Worm (Caenorhabditis elegans) whole organism, late embryonic: Measurements from ENCODE around the gene B0563.1.

Source experiments
- F13H6.1 ChIP-seq: sonication (generic microtip); optimal IDR thresholded peaks from 2 replicates; lab custom pipeline; 2016; ENCODE audit warnings: missing genetic modification characterization, missing compliant biosample characterization
- T23F11.4 ChIP-seq: fragments of 200-800 bp; sonication (Bioruptor generic); optimal IDR thresholded peaks from 2 replicates; lab custom pipeline; 2018; ENCODE audit warnings: mild to moderate bottlenecking, missing genetic modification characterization, missing compliant biosample characterization
- ama-1 ChIP-seq: fragments of 150-350 bp; optimal IDR thresholded peaks from 2 replicates; lab custom pipeline; 2014
- ceh-24 ChIP-seq: sonication (generic microtip); optimal IDR thresholded peaks from 2 replicates; lab custom pipeline; 2016; ENCODE audit warnings: mild to moderate bottlenecking, missing genetic modification characterization, missing compliant biosample characterization
- ets-4 ChIP-seq: sonication (generic microtip); optimal IDR thresholded peaks from 2 replicates; lab custom pipeline; 2016; ENCODE audit warnings: missing genetic modification characterization, missing compliant biosample characterization
- fkh-10 ChIP-seq: fragments of 150-350 bp; optimal IDR thresholded peaks from 2 replicates; lab custom pipeline; 2014; ENCODE audit warnings: missing biosample characterization, missing genetic modification reagents, missing genetic modification characterization
- hlh-15 ChIP-seq: sonication (generic microtip); optimal IDR thresholded peaks from 2 replicates; lab custom pipeline; 2016; ENCODE audit warnings: missing genetic modification characterization, missing compliant biosample characterization
- pqm-1 ChIP-seq: sonication (generic microtip); optimal IDR thresholded peaks from 2 replicates; lab custom pipeline; 2016; ENCODE audit warnings: missing genetic modification characterization, missing compliant biosample characterization
- sox-2 ChIP-seq: fragments of 200-800 bp; sonication (Bioruptor generic); IDR thresholded peaks from 2 replicates; pipeline ENCODE4 v1.3.6; 2022; ENCODE audit warnings: missing genetic modification reagents, missing genetic modification characterization, missing compliant biosample characterization
- unc-86 ChIP-seq: sonication (generic microtip); optimal IDR thresholded peaks from 2 replicates; lab custom pipeline; 2016; ENCODE audit warnings: missing genetic modification characterization, missing compliant biosample characterization

DNA sequence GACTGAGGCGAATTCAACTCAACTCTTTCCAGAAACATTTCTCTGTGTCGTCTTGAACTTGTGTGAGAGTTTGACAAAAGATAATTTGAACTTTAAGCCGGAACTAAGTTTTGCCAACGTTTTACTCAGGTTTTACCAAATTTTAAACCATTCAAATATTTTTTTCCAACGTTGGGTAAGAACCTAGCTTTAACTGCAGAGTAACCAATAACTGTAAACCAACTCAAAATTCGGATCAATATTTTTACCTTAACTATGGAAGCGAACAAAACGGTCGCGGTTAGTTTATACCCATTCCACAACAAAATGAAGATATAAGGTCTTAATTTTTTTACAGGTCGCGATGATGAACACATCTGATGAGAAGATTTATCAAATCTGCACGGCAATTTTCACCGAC, 1.4 kb downstream of the B0563.1 start:
- no peak for TF ChIP-seq sox-2 (GFP tag; lab: Robert Waterston, UW)
- no peak for TF ChIP-seq hlh-15 (tag; lab: Kevin White, UChicago)
- no peak for TF ChIP-seq ama-1 (lab: Kevin White, UChicago)
- no peak for TF ChIP-seq fkh-10 (GFP tag; lab: Kevin White, UChicago)
- TF ChIP-seq unc-86 (tag; lab: Kevin White, UChicago) = no peak
- TF ChIP-seq T23F11.4 = no peak
- no peak for TF ChIP-seq pqm-1
- TF ChIP-seq F13H6.1 (tag; lab: Kevin White, UChicago) = no peak
- no peak for TF ChIP-seq ets-4 (tag; lab: Kevin White, UChicago)
- TF ChIP-seq ceh-24 (tag; lab: Kevin White, UChicago) = no peak
